Worm (Caenorhabditis elegans) whole organism, L4 larva: ENCODE data around the gene F42F12.3.

ENCODE experiments used
- fkh-10 ChIP-seq: fragments of 150-350 bp; optimal IDR thresholded peaks from 2 replicates; lab custom pipeline; 2014; ENCODE audit warnings: missing biosample characterization, missing genetic modification reagents, missing genetic modification characterization
- gei-8 ChIP-seq: fragments of 200-800 bp; sonication (Bioruptor generic); optimal IDR thresholded peaks from 2 replicates; lab custom pipeline; 2018; ENCODE audit warnings: mild to moderate bottlenecking, missing genetic modification characterization, missing compliant biosample characterization
- hlh-30 ChIP-seq: sonication (generic microtip); optimal IDR thresholded peaks from 2 replicates; lab custom pipeline; 2017; ENCODE audit warnings: antibody characterized with exemption, mild to moderate bottlenecking, missing genetic modification characterization, missing compliant biosample characterization; ENCODE audit not compliant: insufficient read depth
- lin-13 ChIP-seq: fragments of 150-350 bp; optimal IDR thresholded peaks from 2 replicates; lab custom pipeline; 2014; ENCODE audit warnings: missing biosample characterization, missing genetic modification reagents, missing genetic modification characterization
- mes-2 ChIP-seq: sonication (generic microtip); optimal IDR thresholded peaks from 2 replicates; lab custom pipeline; 2016; ENCODE audit warnings: missing genotype, mild to moderate bottlenecking, missing genetic modification characterization, missing compliant biosample characterization; ENCODE audit not compliant: poor library complexity, severe bottlenecking
- nhr-10 ChIP-seq: fragments of 150-350 bp; optimal IDR thresholded peaks from 2 replicates; lab custom pipeline; 2014; ENCODE audit warnings: missing biosample characterization, missing genetic modification characterization
- nhr-11 ChIP-seq: fragments of 150-350 bp; optimal IDR thresholded peaks from 2 replicates; lab custom pipeline; 2014; ENCODE audit warnings: missing biosample characterization, missing genetic modification characterization
- skn-1 ChIP-seq: fragments of 150-350 bp; optimal IDR thresholded peaks from 2 replicates; lab custom pipeline; 2014; ENCODE audit warnings: missing biosample characterization, missing genetic modification characterization
- unc-39 ChIP-seq: sonication (generic microtip); optimal IDR thresholded peaks from 2 replicates; lab custom pipeline; 2017; ENCODE audit warnings: missing biosample characterization, missing genetic modification characterization
- vab-7 ChIP-seq: fragments of 200-800 bp; sonication (Bioruptor generic); IDR thresholded peaks from 2 replicates; pipeline ENCODE4 v1.3.6; 2022; ENCODE audit warnings: missing genetic modification reagents, missing genetic modification characterization, missing compliant biosample characterization
- ztf-11 ChIP-seq: fragments of 150-350 bp; optimal IDR thresholded peaks from 2 replicates; lab custom pipeline; 2014; ENCODE audit warnings: missing biosample characterization, missing genetic modification characterization

- TF ChIP-seq ztf-11 (tag; lab: Kevin White, UChicago) (no peak), skn-1 (tag; lab: Kevin White, UChicago) (no peak), unc-39 (tag; lab: Kevin White, UChicago) (no peak), hlh-30 (tag; lab: Kevin White, UChicago) (no peak), fkh-10 (GFP tag; lab: Kevin White, UChicago) (no peak), mes-2 (tag; lab: Kevin White, UChicago) (no peak), nhr-10 (no peak), nhr-11 (no peak), vab-7 (GFP tag; lab: Robert Waterston, UW) (no peak), lin-13 (no peak), gei-8 (GFP tag; lab: Kevin White, UChicago) (no peak)
Observed at ce11 chrX:12357127-12357526, 6.7 kb downstream of the F42F12.3 start, which contains the start of gene nspc-13.
